Fruit fly (Drosophila melanogaster) whole organism, prepupa: ENCODE results near the gene elg1.
A peak's percentile ranks its signal among the peaks of the same experiment; 100 is the strongest.

Experiments
- Blimp-1 ChIP-seq: fragments of 200-800 bp; sonication (Bioruptor generic); optimal IDR thresholded peaks from 3 replicates; lab custom pipeline; 2017; ENCODE audit warnings: missing biosample characterization, missing genetic modification characterization, mild to moderate bottlenecking, moderate library complexity, missing genetic modification reagents
- CG10631 ChIP-seq: fragments of 200-800 bp; sonication (Bioruptor generic); optimal IDR thresholded peaks from 2 replicates; lab custom pipeline; 2016; ENCODE audit warnings: missing biosample characterization, missing genetic modification characterization
- CG11762 ChIP-seq: fragments of 200-800 bp; sonication (Bioruptor generic); optimal IDR thresholded peaks from 3 replicates; lab custom pipeline; 2016; ENCODE audit warnings: missing biosample characterization, missing genetic modification characterization; ENCODE audit not compliant: insufficient read depth
- CG1621 ChIP-seq: fragments of 200-800 bp; sonication (Bioruptor generic); optimal IDR thresholded peaks from 3 replicates; lab custom pipeline; 2018; ENCODE audit warnings: missing biosample characterization, mild to moderate bottlenecking, missing genetic modification characterization
- CG16779 ChIP-seq: fragments of 200-800 bp; sonication (Bioruptor generic); optimal IDR thresholded peaks from 3 replicates; lab custom pipeline; 2017; ENCODE audit warnings: missing biosample characterization, mild to moderate bottlenecking, missing genetic modification characterization
- CG3032 ChIP-seq: fragments of 200-800 bp; optimal IDR thresholded peaks from 2 replicates; lab custom pipeline; 2019; ENCODE audit warnings: missing biosample characterization, mild to moderate bottlenecking, missing genetic modification characterization, moderate library complexity
- CG31627 ChIP-seq: fragments of 200-800 bp; sonication (Bioruptor generic); optimal IDR thresholded peaks from 3 replicates; lab custom pipeline; 2016; ENCODE audit warnings: missing biosample characterization, missing genetic modification characterization
- CG32006 ChIP-seq: fragments of 200-800 bp; sonication (Bioruptor generic); optimal IDR thresholded peaks from 3 replicates; lab custom pipeline; 2017; ENCODE audit warnings: missing biosample characterization, mild to moderate bottlenecking, missing genetic modification characterization
- CG34406 ChIP-seq: fragments of 200-800 bp; sonication (Bioruptor generic); optimal IDR thresholded peaks from 3 replicates; lab custom pipeline; 2016; ENCODE audit warnings: missing biosample characterization, missing genetic modification characterization
- CG3919 ChIP-seq: fragments of 200-800 bp; sonication (Bioruptor generic); optimal IDR thresholded peaks from 3 replicates; lab custom pipeline; 2016; ENCODE audit warnings: missing biosample characterization, missing genetic modification characterization
- CG4318 ChIP-seq: fragments of 200-800 bp; sonication (Bioruptor generic); optimal IDR thresholded peaks from 3 replicates; lab custom pipeline; 2017; ENCODE audit warnings: missing biosample characterization, mild to moderate bottlenecking, missing genetic modification characterization
- CG6163 ChIP-seq: fragments of 200-800 bp; sonication (Bioruptor generic); IDR thresholded peaks from 3 replicates; pipeline ENCODE4 v1.3.6; 2022; ENCODE audit warnings: missing biosample characterization, missing genetic modification characterization
- CG6792 ChIP-seq: fragments of 200-800 bp; sonication (Bioruptor generic); optimal IDR thresholded peaks from 3 replicates; lab custom pipeline; 2016; ENCODE audit warnings: missing biosample characterization, missing genetic modification characterization
- CG6808 ChIP-seq: fragments of 200-800 bp; sonication (Bioruptor generic); optimal IDR thresholded peaks from 3 replicates; lab custom pipeline; 2017; ENCODE audit warnings: missing biosample characterization, missing genetic modification characterization, mild to moderate bottlenecking, moderate library complexity, missing genetic modification reagents
- CG6854 ChIP-seq: fragments of 200-800 bp; sonication (Bioruptor generic); optimal IDR thresholded peaks from 2 replicates; lab custom pipeline; 2017; ENCODE audit warnings: missing biosample characterization, mild to moderate bottlenecking, missing genetic modification characterization
- CG8119 ChIP-seq: fragments of 200-800 bp; sonication (Bioruptor generic); IDR thresholded peaks from 3 replicates; pipeline ENCODE4 v1.3.6; 2022; ENCODE audit warnings: missing biosample characterization, missing genetic modification characterization
- CG8319 ChIP-seq: fragments of 200-800 bp; sonication (Bioruptor generic); optimal IDR thresholded peaks from 3 replicates; lab custom pipeline; 2016; ENCODE audit warnings: missing biosample characterization, missing genetic modification characterization
- CG8632 ChIP-seq: fragments of 200-800 bp; sonication (Bioruptor generic); optimal IDR thresholded peaks from 3 replicates; lab custom pipeline; 2016; ENCODE audit warnings: missing biosample characterization, missing genetic modification characterization
- CG9139 ChIP-seq: fragments of 200-800 bp; sonication (Bioruptor generic); optimal IDR thresholded peaks from 3 replicates; lab custom pipeline; 2017; ENCODE audit warnings: missing biosample characterization, mild to moderate bottlenecking, missing genetic modification characterization
- Eip78C ChIP-seq: fragments of 200-800 bp; sonication (Bioruptor generic); peaks from one replicate; lab custom pipeline; 2016; ENCODE audit warnings: missing biosample characterization, missing genetic modification characterization
- Ets96B ChIP-seq: fragments of 200-800 bp; optimal IDR thresholded peaks from 2 replicates; lab custom pipeline; 2019; ENCODE audit warnings: missing biosample characterization, mild to moderate bottlenecking, missing genetic modification characterization, moderate library complexity
- Gug ChIP-seq: fragments of 200-800 bp; sonication (Bioruptor generic); IDR thresholded peaks from 2 replicates; pipeline ENCODE4 v1.3.6; 2022; ENCODE audit warnings: missing biosample characterization, missing genetic modification characterization
- Lpt ChIP-seq: fragments of 200-800 bp; sonication (Bioruptor generic); optimal IDR thresholded peaks from 3 replicates; lab custom pipeline; 2016; ENCODE audit warnings: missing biosample characterization, missing genetic modification characterization
- Met ChIP-seq: fragments of 200-800 bp; sonication (Bioruptor generic); optimal IDR thresholded peaks from 3 replicates; lab custom pipeline; 2016; ENCODE audit warnings: missing biosample characterization, missing genetic modification characterization
- OdsH ChIP-seq: fragments of 200-800 bp; sonication (Bioruptor generic); optimal IDR thresholded peaks from 3 replicates; lab custom pipeline; 2016; ENCODE audit warnings: missing biosample characterization, missing genetic modification characterization
- Sox102F ChIP-seq: fragments of 200-800 bp; sonication (Bioruptor generic); optimal IDR thresholded peaks from 2 replicates; lab custom pipeline; 2016; ENCODE audit warnings: missing biosample characterization, mild to moderate bottlenecking, missing genetic modification characterization
- Sox14 ChIP-seq: fragments of 200-800 bp; sonication (Bioruptor generic); optimal IDR thresholded peaks from 3 replicates; lab custom pipeline; 2016; ENCODE audit warnings: missing biosample characterization, missing genetic modification characterization
- achi ChIP-seq: fragments of 200-800 bp; sonication (Bioruptor generic); optimal IDR thresholded peaks from 3 replicates; lab custom pipeline; 2016; ENCODE audit warnings: missing biosample characterization, missing genetic modification characterization
- acj6 ChIP-seq: fragments of 200-800 bp; sonication (Bioruptor generic); optimal IDR thresholded peaks from 3 replicates; lab custom pipeline; 2016; ENCODE audit warnings: missing biosample characterization, missing genetic modification characterization
- cyc ChIP-seq: fragments of 200-800 bp; sonication (Bioruptor generic); optimal IDR thresholded peaks from 3 replicates; lab custom pipeline; 2016; ENCODE audit warnings: missing biosample characterization, missing genetic modification characterization
- dac ChIP-seq: fragments of 200-800 bp; sonication (Bioruptor generic); optimal IDR thresholded peaks from 2 replicates; lab custom pipeline; 2017; ENCODE audit warnings: missing biosample characterization, mild to moderate bottlenecking, missing genetic modification characterization
- dsx ChIP-seq: fragments of 200-800 bp; optimal IDR thresholded peaks from 3 replicates; lab custom pipeline; 2019; ENCODE audit warnings: missing biosample characterization, mild to moderate bottlenecking, missing genetic modification characterization, moderate library complexity; ENCODE audit not compliant: poor library complexity, severe bottlenecking
- esn ChIP-seq: fragments of 200-800 bp; sonication (Bioruptor generic); optimal IDR thresholded peaks from 2 replicates; lab custom pipeline; 2016; ENCODE audit warnings: missing biosample characterization, mild to moderate bottlenecking, missing genetic modification characterization, moderate library complexity
- fd85E ChIP-seq: fragments of 200-800 bp; sonication (Bioruptor generic); optimal IDR thresholded peaks from 3 replicates; lab custom pipeline; 2016; ENCODE audit warnings: missing biosample characterization, missing genetic modification characterization
- lz ChIP-seq: fragments of 200-800 bp; sonication (Bioruptor generic); optimal IDR thresholded peaks from 3 replicates; lab custom pipeline; 2016; ENCODE audit warnings: missing biosample characterization, missing genetic modification characterization
- salr ChIP-seq, 2 experiments: fragments of 200-800 bp; sonication (Bioruptor generic); optimal IDR thresholded peaks; 3 replicates each; lab custom pipeline; 2016 to 2018; ENCODE audit warnings: missing biosample characterization in 2 of 2, missing genetic modification characterization in 2 of 2, mild to moderate bottlenecking in 1 of 2
- ss ChIP-seq, 2 experiments: fragments of 200-800 bp; sonication (Bioruptor generic); optimal IDR thresholded peaks; 2 replicates in 1 of 2; 3 replicates in 1 of 2; lab custom pipeline; 2017 to 2018; ENCODE audit warnings: mild to moderate bottlenecking in 2 of 2, missing biosample characterization in 2 of 2, missing genetic modification characterization in 2 of 2, moderate library complexity in 1 of 2
- topi ChIP-seq: fragments of 200-800 bp; sonication (Bioruptor generic); optimal IDR thresholded peaks from 3 replicates; lab custom pipeline; 2016; ENCODE audit warnings: missing biosample characterization, missing genetic modification characterization
- vri ChIP-seq: fragments of 200-800 bp; sonication (Bioruptor generic); optimal IDR thresholded peaks from 3 replicates; lab custom pipeline; 2016; ENCODE audit warnings: missing biosample characterization, mild to moderate bottlenecking, missing genetic modification characterization

The elg1 gene

dm6 chr3L:16131264-16132066 is at the start of gene elg1, which contains the start of gene Trs20:
TSS of gene elg1 (plus strand) at chr3L:16132028.
TSS of gene Trs20 (minus strand) at chr3L:16131632.
- TF ChIP-seq CG34406 (GFP tag; lab: Kevin White, UChicago) (peak; percentile 56), OdsH (GFP tag; lab: Kevin White, UChicago) (peak; percentile 61), topi (peak; percentile 19), CG4318 (GFP tag; lab: Kevin White, UChicago) (no peak), CG3032 (tag; lab: Kevin White, UChicago) (peak; percentile 64), Met (no peak), dsx (peak; percentile 88), CG32006 (GFP tag; lab: Kevin White, UChicago) (no peak), acj6 (GFP tag; lab: Kevin White, UChicago) (peak; percentile 52), CG16779 (no peak), CG6792 (GFP tag; lab: Kevin White, UChicago) (peak; percentile 41), Sox14 (GFP tag; lab: Kevin White, UChicago) (peak; percentile 30), Lpt (no peak), CG8319 (peak; percentile 37), CG31627 (GFP tag; lab: Kevin White, UChicago) (peak; percentile 13), CG6808 (GFP tag; lab: Kevin White, UChicago) (no peak), esn (GFP tag; lab: Kevin White, UChicago) (peak; percentile 58), Ets96B (peak; percentile 47), vri (GFP tag; lab: Kevin White, UChicago) (no peak), CG10631 (GFP tag; lab: Kevin White, UChicago) (peak; percentile 18), Eip78C (GFP tag; lab: Kevin White, UChicago) (no peak), CG6163 (GFP tag; lab: Robert Waterston, UW) (no peak), cyc (GFP tag; lab: Kevin White, UChicago) (peak; percentile 11), ss (GFP tag; optimal IDR thresholded peaks at IDR 0.05; lab: Kevin White, UChicago) (peak in 1 of 2 experiments; percentile 62), dac (GFP tag; lab: Kevin White, UChicago) (no peak), fd85E (GFP tag; lab: Kevin White, UChicago) (no peak), CG11762 (GFP tag; lab: Kevin White, UChicago) (peak; percentile 20), CG9139 (GFP tag; lab: Kevin White, UChicago) (no peak), Blimp-1 (no peak), CG8632 (GFP tag; lab: Kevin White, UChicago) (peak; percentile 34), lz (GFP tag; lab: Kevin White, UChicago) (peak; percentile 38), Sox102F (GFP tag; lab: Kevin White, UChicago) (no peak), Gug (peak; percentile 23; the same call in 1 of the 2 replicates), CG1621 (tag; lab: Kevin White, UChicago) (no peak), CG6854 (GFP tag; lab: Kevin White, UChicago) (peak; percentile 31)

- TF ChIP-seq achi (GFP tag; lab: Kevin White, UChicago) (no peak), CG31627 (GFP tag; lab: Kevin White, UChicago) (no peak), CG16779 (no peak), CG8119 (GFP tag; lab: Robert Waterston, UW) (no peak), salr (GFP tag; optimal IDR thresholded peaks at IDR 0.05; lab: Kevin White, UChicago) (no peak), CG8632 (GFP tag; lab: Kevin White, UChicago) (no peak), CG1621 (tag; lab: Kevin White, UChicago) (no peak), CG6163 (GFP tag; lab: Robert Waterston, UW) (no peak), CG3919 (GFP tag; lab: Kevin White, UChicago) (no peak), Sox102F (GFP tag; lab: Kevin White, UChicago) (no peak), lz (GFP tag; lab: Kevin White, UChicago) (no peak), Gug (no peak), Eip78C (GFP tag; lab: Kevin White, UChicago) (no peak), dsx (no peak)
- TF ChIP-seq, all 60 proteins: peak for 0
Measured at dm6 chr3L:16082251-16082650, 49.6 kb upstream of the elg1 start, which contains the start of gene CG33258. TSS of gene CG33258 (plus strand) at chr3L:16082551.
